Fruit fly (Drosophila melanogaster): ENCODE results near the gene Eig71Eb.

Gene Eig71Eb

dm6 chr3L:15619626-15620247, 30.0 kb upstream of the Eig71Eb start, which contains the start of gene Phs (continued):
- TF ChIP-seq Sry-δ (GFP tag; optimal IDR thresholded peaks at IDR 0.05) (peak; percentile 59), Vsx1 (GFP tag; optimal IDR thresholded peaks at IDR 0.05) (peak; percentile 15), MTF-1 (GFP tag; optimal IDR thresholded peaks at IDR 0.05; ENCODE audit: borderline replicate concordance) (peak; percentile 79), CG33557 (GFP tag; optimal IDR thresholded peaks at IDR 0.05) (peak; percentile 44), en (GFP tag; optimal IDR thresholded peaks at IDR 0.05) (peak; percentile 65), tx (GFP tag; optimal IDR thresholded peaks at IDR 0.05) (peak; percentile 84), CG10565 (GFP tag; optimal IDR thresholded peaks at IDR 0.05) (no peak), Dip2 (GFP tag; IDR thresholded peaks at IDR 0.05) (no peak), CG10274 (GFP tag; optimal IDR thresholded peaks at IDR 0.05) (peak; percentile 43), bsh (GFP tag; optimal IDR thresholded peaks at IDR 0.05) (peak; percentile 26 to 66), D (optimal IDR thresholded peaks at IDR 0.05) (peak; percentile 28), D (GFP tag; optimal IDR thresholded peaks at IDR 0.05) (peak; percentile 67), CG12104 (GFP tag; optimal IDR thresholded peaks at IDR 0.05) (peak; percentile 22), fd96Cb (tag; optimal IDR thresholded peaks at IDR 0.05) (peak; percentile 44), CHES-1-like (GFP tag; optimal IDR thresholded peaks at IDR 0.05) (peak; percentile 91), CG7786 (GFP tag; optimal IDR thresholded peaks at IDR 0.05) (peak; percentile 93), Mad (GFP tag; optimal IDR thresholded peaks at IDR 0.05) (peak; percentile 77), her (GFP tag; optimal IDR thresholded peaks at IDR 0.05) (peak; percentile 90), CG11560 (tag; IDR thresholded peaks at IDR 0.05) (no peak), Dip3 (GFP tag; optimal IDR thresholded peaks at IDR 0.05) (peak; percentile 89), pfk (GFP tag; optimal IDR thresholded peaks at IDR 0.05) (peak; percentile 25), CG18599 (GFP tag; optimal IDR thresholded peaks at IDR 0.05) (peak; percentile 83), aop (GFP tag; IDR thresholded peaks at IDR 0.05) (peak; percentile 15; the same call in 1 of the 2 replicates), tgo (GFP tag; IDR thresholded peaks at IDR 0.05) (peak; percentile 65), Xbp1 (GFP tag; optimal IDR thresholded peaks at IDR 0.05) (peak; percentile 81), CG6272 (GFP tag; IDR thresholded peaks at IDR 0.05) (peak; percentile 54; the same call in 1 of the 2 replicates), phol (tag; optimal IDR thresholded peaks at IDR 0.05) (peak; percentile 57), CG42726 (GFP tag; IDR thresholded peaks at IDR 0.05; ENCODE audit: partially characterized antibody) (no peak), tap (tag; optimal IDR thresholded peaks at IDR 0.05) (no peak), fu2 (GFP tag; optimal IDR thresholded peaks at IDR 0.05) (peak; percentile 84), CG32767 (GFP tag; IDR thresholded peaks at IDR 0.05) (no peak), CG8944 (GFP tag; optimal IDR thresholded peaks at IDR 0.05) (peak; percentile 90), CG7556 (GFP tag; optimal IDR thresholded peaks at IDR 0.05) (peak; percentile 69), CG18764 (GFP tag; optimal IDR thresholded peaks at IDR 0.05) (peak; percentile 79), yki (optimal IDR thresholded peaks at IDR 0.05) (peak; percentile 44), fd102C (GFP tag; optimal IDR thresholded peaks at IDR 0.05) (peak; percentile 22), bcd (GFP tag; optimal IDR thresholded peaks at IDR 0.05) (peak; percentile 76), Abd-B (GFP tag; optimal IDR thresholded peaks at IDR 0.05) (no peak), tin (GFP tag; optimal IDR thresholded peaks at IDR 0.05) (peak; percentile 91), E2f2 (GFP tag; IDR thresholded peaks at IDR 0.05) (peak; percentile 99), zen2 (GFP tag; IDR thresholded peaks at IDR 0.05; ENCODE audit: partially characterized antibody) (no peak), CG9727 (GFP tag; optimal IDR thresholded peaks at IDR 0.05) (peak; percentile 10), CG15479 (GFP tag; optimal IDR thresholded peaks at IDR 0.05) (peak; percentile 20), Tbp (GFP tag; optimal IDR thresholded peaks at IDR 0.05) (no peak), da (GFP tag; optimal IDR thresholded peaks at IDR 0.05) (peak; percentile 66), pum (GFP tag; optimal IDR thresholded peaks at IDR 0.05) (peak; percentile 89), CG14441 (GFP tag; IDR thresholded peaks at IDR 0.05) (peak; percentile 65), CG4617 (GFP tag; optimal IDR thresholded peaks at IDR 0.05; ENCODE audit: borderline replicate concordance) (peak; percentile 70), lov (optimal IDR thresholded peaks at IDR 0.05) (no peak), lov (GFP tag; IDR thresholded peaks at IDR 0.05) (peak; percentile 78; the same call in 1 of the 3 replicates), repo (GFP tag; optimal IDR thresholded peaks at IDR 0.05) (peak; percentile 86)

Measured in whole organism, embryonic.